Fruit fly (Drosophila melanogaster): ENCODE results near the gene SpdS.
A peak's percentile ranks its signal among the peaks of the same experiment; 100 is the strongest.

dm6 chr3R:9630633-9631095, 777 bp upstream of the SpdS start, which contains the start of gene Calr:
- TF ChIP-seq CG8159 (tag; optimal IDR thresholded peaks at IDR 0.05) (no peak), gl (tag; optimal IDR thresholded peaks at IDR 0.05) (peak; percentile 27), CG34367 (tag; optimal IDR thresholded peaks at IDR 0.05) (peak; percentile 35), Ets98B (GFP tag; IDR thresholded peaks at IDR 0.05) (no peak), fd96Ca (GFP tag; IDR thresholded peaks at IDR 0.05) (no peak)
